Fruit fly (Drosophila melanogaster) whole organism, embryonic: ENCODE data around the gene Top3alpha.

ENCODE experiments used
- Atf6 ChIP-seq: fragments of 200-800 bp; sonication (Bioruptor generic); IDR thresholded peaks from 2 replicates; pipeline ENCODE4 v1.3.6; 2022; ENCODE audit warnings: missing biosample characterization, missing genetic modification characterization
- BEAF-32 ChIP-seq: fragments of 200-800 bp; sonication (Bioruptor generic); optimal IDR thresholded peaks from 3 replicates; lab custom pipeline; 2017; ENCODE audit warnings: missing biosample characterization, missing genetic modification characterization, mild to moderate bottlenecking, moderate library complexity, missing genetic modification reagents
- CG11456 ChIP-seq: fragments of 200-800 bp; sonication (Bioruptor generic); IDR thresholded peaks from 3 replicates; pipeline ENCODE4 v1.3.6; 2022; ENCODE audit warnings: missing biosample characterization, missing genetic modification characterization
- CG12155 ChIP-seq: fragments of 200-800 bp; sonication (Bioruptor generic); optimal IDR thresholded peaks from 3 replicates; lab custom pipeline; 2016; ENCODE audit warnings: missing biosample characterization, missing genetic modification characterization
- CG14050 ChIP-seq: fragments of 200-800 bp; sonication (Bioruptor generic); IDR thresholded peaks from 3 replicates; pipeline ENCODE4 v1.3.6; 2022; ENCODE audit warnings: missing biosample characterization, missing genetic modification characterization
- CG14965 ChIP-seq: fragments of 200-800 bp; sonication (Bioruptor generic); optimal IDR thresholded peaks from 2 replicates; lab custom pipeline; 2016; ENCODE audit warnings: missing biosample characterization, missing genetic modification characterization, borderline replicate concordance
- CG16779 ChIP-seq: fragments of 200-800 bp; sonication (Bioruptor generic); IDR thresholded peaks from 2 replicates; pipeline ENCODE4 v1.3.6; 2022; ENCODE audit warnings: missing biosample characterization, missing genetic modification characterization
- CG17328 ChIP-seq: fragments of 200-800 bp; sonication (Bioruptor generic); IDR thresholded peaks from 2 replicates; pipeline ENCODE4 v1.3.6; 2022; ENCODE audit warnings: missing biosample characterization, missing genetic modification characterization
- CG1792 ChIP-seq: fragments of 200-800 bp; sonication (Bioruptor generic); optimal IDR thresholded peaks from 2 replicates; lab custom pipeline; 2016; ENCODE audit warnings: missing biosample characterization, missing genetic modification characterization
- CG1832 ChIP-seq: fragments of 200-800 bp; sonication (Bioruptor generic); optimal IDR thresholded peaks from 2 replicates; lab custom pipeline; 2017; ENCODE audit warnings: missing biosample characterization, mild to moderate bottlenecking, missing genetic modification characterization, inconsistent platforms
- CG18764 ChIP-seq: fragments of 200-800 bp; sonication (Bioruptor generic); optimal IDR thresholded peaks from 3 replicates; lab custom pipeline; 2016; ENCODE audit warnings: missing biosample characterization, missing genetic modification characterization
- CG31388 ChIP-seq: fragments of 200-800 bp; sonication (Bioruptor generic); optimal IDR thresholded peaks from 2 replicates; lab custom pipeline; 2016; ENCODE audit warnings: missing biosample characterization, missing genetic modification characterization
- CG34224 ChIP-seq: fragments of 200-800 bp; sonication (Bioruptor generic); IDR thresholded peaks from 3 replicates; pipeline ENCODE4 v1.3.6; 2022; ENCODE audit warnings: missing biosample characterization, missing genetic modification characterization; ENCODE audit not compliant: partially characterized antibody
- CG3838 ChIP-seq: fragments of 200-800 bp; sonication (Bioruptor generic); optimal IDR thresholded peaks from 3 replicates; lab custom pipeline; 2016; ENCODE audit warnings: missing biosample characterization, missing genetic modification characterization
- CG4730 ChIP-seq: fragments of 200-800 bp; sonication (Bioruptor generic); IDR thresholded peaks from 2 replicates; pipeline ENCODE4 v1.3.6; 2022; ENCODE audit warnings: missing biosample characterization, missing genetic modification characterization
- CG5245 ChIP-seq: fragments of 200-800 bp; sonication (Bioruptor generic); optimal IDR thresholded peaks from 3 replicates; lab custom pipeline; 2016; ENCODE audit warnings: missing biosample characterization, missing genetic modification characterization
- CG6765 ChIP-seq: fragments of 200-800 bp; sonication (Bioruptor generic); optimal IDR thresholded peaks from 3 replicates; lab custom pipeline; 2017; ENCODE audit warnings: missing biosample characterization, mild to moderate bottlenecking, missing genetic modification characterization
- CG8924 ChIP-seq: fragments of 200-800 bp; optimal IDR thresholded peaks from 3 replicates; lab custom pipeline; 2019; ENCODE audit warnings: missing biosample characterization, mild to moderate bottlenecking, missing genetic modification characterization, moderate library complexity
- CG9727 ChIP-seq: fragments of 200-800 bp; sonication (Bioruptor generic); optimal IDR thresholded peaks from 3 replicates; lab custom pipeline; 2017; ENCODE audit warnings: missing biosample characterization, mild to moderate bottlenecking, missing genetic modification characterization
- Dll ChIP-seq: fragments of 200-800 bp; sonication (Bioruptor generic); IDR thresholded peaks from 4 replicates; pipeline ENCODE4 v1.3.6; 2022; ENCODE audit warnings: missing biosample characterization, missing genetic modification characterization; ENCODE audit not compliant: partially characterized antibody
- E2f2 ChIP-seq: fragments of 200-800 bp; sonication (Bioruptor generic); IDR thresholded peaks from 2 replicates; pipeline ENCODE4 v1.3.6; 2022; ENCODE audit warnings: missing biosample characterization, missing genetic modification characterization
- Elba2 ChIP-seq: fragments of 200-800 bp; sonication (Bioruptor generic); optimal IDR thresholded peaks from 3 replicates; lab custom pipeline; 2016; ENCODE audit warnings: missing biosample characterization, missing genetic modification characterization
- Gsc ChIP-seq: fragments of 200-800 bp; sonication (Bioruptor generic); IDR thresholded peaks from 2 replicates; pipeline ENCODE4 v1.3.6; 2022; ENCODE audit warnings: missing biosample characterization, missing genetic modification characterization
- HLH3B ChIP-seq: fragments of 200-800 bp; sonication (Bioruptor generic); IDR thresholded peaks from 2 replicates; pipeline ENCODE4 v1.3.6; 2022; ENCODE audit warnings: missing biosample characterization, missing genetic modification characterization
- HLH54F ChIP-seq: fragments of 200-800 bp; sonication (Bioruptor generic); optimal IDR thresholded peaks from 3 replicates; lab custom pipeline; 2016; ENCODE audit warnings: missing biosample characterization, missing genetic modification characterization
- Hsf ChIP-seq: fragments of 200-800 bp; sonication (Bioruptor generic); optimal IDR thresholded peaks from 3 replicates; lab custom pipeline; 2016; ENCODE audit warnings: missing biosample characterization, missing genetic modification characterization
- MBD-R2 ChIP-seq: fragments of 200-800 bp; sonication (Bioruptor generic); IDR thresholded peaks from 2 replicates; pipeline ENCODE4 v1.3.6; 2022; ENCODE audit warnings: missing biosample characterization, missing genetic modification characterization
- Max ChIP-seq: fragments of 200-800 bp; sonication (Bioruptor generic); optimal IDR thresholded peaks from 2 replicates; lab custom pipeline; 2016; ENCODE audit warnings: missing biosample characterization, mild to moderate bottlenecking, missing genetic modification characterization
- Med ChIP-seq: fragments of 200-800 bp; sonication (Bioruptor generic); peaks from one replicate; lab custom pipeline; 2016; ENCODE audit warnings: missing biosample characterization, missing genetic modification characterization, mild to moderate bottlenecking, inconsistent platforms, moderate library complexity
- Meics ChIP-seq: fragments of 200-800 bp; sonication (Bioruptor generic); optimal IDR thresholded peaks from 2 replicates; lab custom pipeline; 2017; ENCODE audit warnings: missing biosample characterization, mild to moderate bottlenecking, missing genetic modification characterization
- Mes4 ChIP-seq: fragments of 200-800 bp; sonication (Bioruptor generic); optimal IDR thresholded peaks from 2 replicates; lab custom pipeline; 2016; ENCODE audit warnings: missing biosample characterization, missing genetic modification characterization
- Oaz ChIP-seq: fragments of 200-800 bp; sonication (Bioruptor generic); IDR thresholded peaks from 2 replicates; pipeline ENCODE4 v1.3.6; 2022; ENCODE audit warnings: missing biosample characterization, missing genetic modification characterization
- Pdp1 ChIP-seq, 2 experiments: fragments of 200-800 bp; sonication (Bioruptor generic); optimal IDR thresholded peaks; 3 replicates each; lab custom pipeline; 2016; ENCODE audit warnings: missing biosample characterization in 2 of 2, missing genetic modification characterization in 2 of 2, mild to moderate bottlenecking in 1 of 2, moderate library complexity in 1 of 2
- TFAM ChIP-seq: fragments of 200-800 bp; sonication (Bioruptor generic); optimal IDR thresholded peaks from 2 replicates; lab custom pipeline; 2017; ENCODE audit warnings: missing biosample characterization, missing genetic modification characterization, inconsistent platforms
- ac ChIP-seq: fragments of 200-800 bp; sonication (Bioruptor generic); optimal IDR thresholded peaks from 3 replicates; lab custom pipeline; 2017; ENCODE audit warnings: missing biosample characterization, mild to moderate bottlenecking, missing genetic modification characterization
- br ChIP-seq: fragments of >200 bp; optimal IDR thresholded peaks from 2 replicates; lab custom pipeline; 2017
- ci ChIP-seq: fragments of 200-800 bp; sonication (Bioruptor generic); IDR thresholded peaks from 3 replicates; pipeline ENCODE4 v1.3.6; 2022; ENCODE audit warnings: missing biosample characterization, missing genetic modification characterization
- dati ChIP-seq: fragments of 200-800 bp; sonication (Bioruptor generic); IDR thresholded peaks from 2 replicates; pipeline ENCODE4 v1.3.6; 2022; ENCODE audit warnings: missing biosample characterization, missing genetic modification characterization
- dmrt99B ChIP-seq: fragments of 200-800 bp; sonication (Bioruptor generic); optimal IDR thresholded peaks from 2 replicates; lab custom pipeline; 2018; ENCODE audit warnings: missing biosample characterization, mild to moderate bottlenecking, missing genetic modification characterization, moderate library complexity
- dpn ChIP-seq, 2 experiments: fragments of 200-800 bp; sonication (Bioruptor generic); optimal IDR thresholded peaks; 3 replicates each; lab custom pipeline; 2016; ENCODE audit warnings: missing biosample characterization in 2 of 2, missing genetic modification characterization in 2 of 2
- ems ChIP-seq: fragments of 200-800 bp; sonication (Bioruptor generic); optimal IDR thresholded peaks from 3 replicates; lab custom pipeline; 2016; ENCODE audit warnings: missing biosample characterization, missing genetic modification characterization
- gcm ChIP-seq: fragments of 200-800 bp; sonication (Bioruptor generic); optimal IDR thresholded peaks from 2 replicates; lab custom pipeline; 2019; ENCODE audit warnings: missing biosample characterization, mild to moderate bottlenecking, missing genetic modification characterization, moderate library complexity
- gro ChIP-seq: fragments of 200-800 bp; sonication (Bioruptor generic); optimal IDR thresholded peaks from 2 replicates; lab custom pipeline; 2016; ENCODE audit warnings: missing biosample characterization, missing genetic modification characterization
- gt ChIP-seq: fragments of 200-800 bp; sonication (Bioruptor generic); IDR thresholded peaks from 2 replicates; pipeline ENCODE4 v1.3.6; 2022; ENCODE audit warnings: missing biosample characterization, missing genetic modification characterization
- lab ChIP-seq: fragments of 200-800 bp; sonication (Bioruptor generic); optimal IDR thresholded peaks from 3 replicates; lab custom pipeline; 2017; ENCODE audit warnings: missing biosample characterization, missing genetic modification characterization, mild to moderate bottlenecking, moderate library complexity, missing genetic modification reagents
- lmd ChIP-seq: fragments of 200-800 bp; sonication (Bioruptor generic); IDR thresholded peaks from 2 replicates; pipeline ENCODE4 v1.3.6; 2022; ENCODE audit warnings: missing biosample characterization, missing genetic modification characterization
- maf-S ChIP-seq: fragments of 200-800 bp; sonication (Bioruptor generic); optimal IDR thresholded peaks from 2 replicates; lab custom pipeline; 2016; ENCODE audit warnings: missing biosample characterization, missing genetic modification characterization
- nmo ChIP-seq: fragments of 200-800 bp; sonication (Bioruptor generic); optimal IDR thresholded peaks from 2 replicates; lab custom pipeline; 2018; ENCODE audit warnings: missing biosample characterization, mild to moderate bottlenecking, missing genetic modification characterization, moderate library complexity
- repo ChIP-seq: fragments of 200-800 bp; sonication (Bioruptor generic); optimal IDR thresholded peaks from 2 replicates; lab custom pipeline; 2016; ENCODE audit warnings: missing biosample characterization, missing genetic modification characterization
- rib ChIP-seq: fragments of 200-800 bp; sonication (Bioruptor generic); IDR thresholded peaks from 2 replicates; pipeline ENCODE4 v1.3.6; 2022; ENCODE audit warnings: missing biosample characterization, missing genetic modification characterization
- seq ChIP-seq: fragments of 200-800 bp; sonication (Bioruptor generic); IDR thresholded peaks from 2 replicates; pipeline ENCODE4 v1.3.6; 2022; ENCODE audit warnings: missing biosample characterization, missing genetic modification characterization
- tin ChIP-seq: fragments of 200-800 bp; sonication (Bioruptor generic); optimal IDR thresholded peaks from 3 replicates; lab custom pipeline; 2016; ENCODE audit warnings: missing biosample characterization, missing genetic modification characterization

The Top3alpha gene

DNA sequence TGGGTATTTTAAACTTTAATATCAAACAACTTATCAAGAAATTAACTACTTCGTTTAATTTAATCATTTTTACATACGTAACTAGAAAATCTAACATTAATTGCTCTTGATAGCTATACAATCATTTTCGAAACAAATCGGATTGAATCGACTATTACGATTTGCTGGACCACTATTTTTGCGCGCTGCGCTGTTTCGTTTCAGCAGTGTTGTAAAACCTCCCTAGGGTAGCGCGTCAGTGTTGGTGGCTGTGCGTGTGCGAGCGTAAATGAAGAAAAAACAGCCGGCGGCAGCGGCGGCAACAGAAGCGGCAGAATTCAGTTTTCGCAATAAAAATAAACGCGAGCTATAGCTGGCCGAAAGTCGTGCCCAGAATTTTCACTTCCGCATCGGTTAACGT, 35.3 kb downstream of the Top3alpha start, which contains the start of gene CG33116 (continued):
- TF ChIP-seq Max (GFP tag; lab: Kevin White, UChicago) (peak; percentile 80), tin (GFP tag; lab: Kevin White, UChicago) (peak; percentile 87), nmo (peak; percentile 83), lmd (GFP tag; lab: Robert Waterston, UW) (peak; percentile 83), CG4730 (GFP tag; lab: Robert Waterston, UW) (peak; percentile 55), seq (GFP tag; lab: Robert Waterston, UW) (peak; percentile 78), dmrt99B (peak; percentile 86), gt (no peak), Pdp1 (GFP tag; optimal IDR thresholded peaks at IDR 0.05; lab: Kevin White, UChicago) (peak; percentile 77 to 80), ci (GFP tag; lab: Robert Waterston, UW) (peak; percentile 92), CG6765 (peak; percentile 71), Mes4 (GFP tag; lab: Kevin White, UChicago) (peak; percentile 53), CG1832 (GFP tag; lab: Kevin White, UChicago) (no peak), CG14050 (peak; percentile 51), CG11456 (peak; percentile 85), Hsf (GFP tag; lab: Kevin White, UChicago) (peak; percentile 87), CG34224 (GFP tag; lab: Robert Waterston, UW) (peak; percentile 47), CG14965 (GFP tag; lab: Kevin White, UChicago) (peak; percentile 44), ems (GFP tag; lab: Kevin White, UChicago) (peak; percentile 83), Oaz (peak; percentile 56; the same call in 1 of the 2 replicates), CG1792 (peak; percentile 63), Dll (GFP tag; lab: Robert Waterston, UW) (0 out of 4 replicates have a peak, but pooled peaks have one; percentile 35), maf-S (peak; percentile 82), Med (GFP tag; lab: Kevin White, UChicago) (peak; percentile 98), ac (GFP tag; lab: Kevin White, UChicago) (peak; percentile 52), dpn (GFP tag; optimal IDR thresholded peaks at IDR 0.05; lab: Kevin White, UChicago) (peak; percentile 86 to 87), CG3838 (GFP tag; lab: Kevin White, UChicago) (peak; percentile 29), Gsc (GFP tag; lab: Robert Waterston, UW) (no peak), Meics (peak; percentile 82), rib (GFP tag; lab: Robert Waterston, UW) (peak; percentile 78), dati (no peak), gro (peak; percentile 86), CG8924 (tag; lab: Kevin White, UChicago) (peak; percentile 79), HLH54F (GFP tag; lab: Kevin White, UChicago) (peak; percentile 92), br (lab: Kevin White, UChicago) (no peak), CG16779 (GFP tag; lab: Robert Waterston, UW) (peak; percentile 87), lab (peak; percentile 90), MBD-R2 (peak; percentile 96), HLH3B (GFP tag; lab: Robert Waterston, UW) (peak; percentile 76), CG17328 (GFP tag; lab: Robert Waterston, UW) (peak; percentile 74), BEAF-32 (GFP tag; lab: Kevin White, UChicago) (peak; percentile 29), repo (peak; percentile 82), CG12155 (peak; percentile 81), E2f2 (GFP tag; lab: Robert Waterston, UW) (peak; percentile 66), Elba2 (GFP tag; lab: Kevin White, UChicago) (peak; percentile 12), gcm (GFP tag; lab: Kevin White, UChicago) (peak; percentile 72), CG9727 (GFP tag; lab: Kevin White, UChicago) (peak; percentile 79), TFAM (GFP tag; lab: Kevin White, UChicago) (peak; percentile 23), Atf6 (GFP tag; lab: Robert Waterston, UW) (peak; percentile 83), CG18764 (GFP tag; lab: Kevin White, UChicago) (peak; percentile 38), CG31388 (GFP tag; lab: Kevin White, UChicago) (no peak), CG5245 (GFP tag; lab: Kevin White, UChicago) (peak; percentile 76)
